Fruit fly (Drosophila melanogaster): ENCODE measurements around the gene Atg14.

The Atg14 gene

DNA sequence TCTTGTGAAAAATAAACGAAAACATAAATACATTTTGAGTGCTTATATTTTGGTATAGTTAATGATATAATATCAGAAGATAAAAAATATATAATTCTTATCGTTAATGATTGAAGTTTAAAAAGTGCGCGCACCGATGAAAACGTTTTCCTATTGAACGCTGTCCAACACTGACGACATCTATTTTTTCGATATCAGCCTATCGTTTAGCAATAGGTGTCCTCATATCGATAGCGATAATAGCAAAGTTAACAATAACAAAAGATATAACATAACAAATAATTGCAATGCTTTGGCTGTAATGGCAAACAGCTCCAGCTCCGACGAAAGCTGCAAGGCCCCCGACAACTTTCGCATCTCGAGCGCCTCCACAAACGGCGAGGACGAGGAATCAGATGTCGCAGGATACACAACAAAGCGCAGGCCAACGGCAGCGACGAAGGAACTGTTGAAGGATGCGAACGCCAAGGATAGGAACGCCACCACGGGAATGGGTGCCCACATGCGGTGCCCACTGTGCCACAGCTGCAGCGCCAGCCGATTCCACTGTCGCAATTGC lies at the start of gene Atg14:
TSS of gene Atg14 (plus strand) at position 225 of the 559 bp plus-strand sequence.
- TF ChIP-seq CG5204 (GFP tag; optimal IDR thresholded peaks at IDR 0.05), result no peak
- no peak for TF ChIP-seq toe (GFP tag; optimal IDR thresholded peaks at IDR 0.05)
- peak; percentile 57 for TF ChIP-seq CG7101 (tag; optimal IDR thresholded peaks at IDR 0.05)
- TF ChIP-seq bab1 (GFP tag; optimal IDR thresholded peaks at IDR 0.05), result peak; percentile 47
- peak; percentile 44 for TF ChIP-seq CG12768 (GFP tag; optimal IDR thresholded peaks at IDR 0.05)
- TF ChIP-seq Mnt (GFP tag; optimal IDR thresholded peaks at IDR 0.05), result peak; percentile 58
- TF ChIP-seq Hr96 (GFP tag; optimal IDR thresholded peaks at IDR 0.05), result peak; percentile 40
- TF ChIP-seq Crg-1 (GFP tag; optimal IDR thresholded peaks at IDR 0.05), result peak; percentile 40
- peak; percentile 37 for TF ChIP-seq cic (GFP tag; optimal IDR thresholded peaks at IDR 0.05)
- peak; percentile 34 for TF ChIP-seq CG14711 (tag; optimal IDR thresholded peaks at IDR 0.05)
- TF ChIP-seq CG1620 (GFP tag; optimal IDR thresholded peaks at IDR 0.05), result peak; percentile 12
- TF ChIP-seq pad (GFP tag; optimal IDR thresholded peaks at IDR 0.05), result peak; percentile 52
- TF ChIP-seq CG11617 (GFP tag; optimal IDR thresholded peaks at IDR 0.05), result no peak
- no peak for TF ChIP-seq ovo (GFP tag; optimal IDR thresholded peaks at IDR 0.05)
- TF ChIP-seq CG33017 (tag; optimal IDR thresholded peaks at IDR 0.05), result peak; percentile 12

DNA sequence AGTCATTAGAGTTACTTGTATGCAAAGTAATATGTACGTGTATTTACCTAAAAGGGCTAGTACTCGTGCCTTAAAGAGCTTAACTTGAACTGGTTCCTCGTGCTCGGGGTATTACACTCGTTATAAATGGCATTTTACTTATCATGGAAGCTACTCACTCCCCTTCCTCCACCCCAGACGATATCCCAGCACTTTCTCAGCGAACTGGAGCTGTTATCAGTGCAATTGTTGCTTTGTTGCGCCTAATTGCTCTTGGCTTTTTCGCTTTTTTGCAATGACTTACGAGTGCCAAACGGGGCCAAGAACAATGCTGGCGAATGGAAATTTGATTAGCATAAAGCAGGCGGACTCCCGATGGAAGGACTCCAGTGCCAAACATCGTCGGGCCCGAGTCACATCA lies 49.1 kb upstream of the Atg14 start:
- no peak for TF ChIP-seq CG11617 (GFP tag; optimal IDR thresholded peaks at IDR 0.05)
- TF ChIP-seq ovo (GFP tag; optimal IDR thresholded peaks at IDR 0.05), result no peak
- TF ChIP-seq kay (GFP tag; ENCODE audit: borderline replicate concordance), result no peak
- no peak for TF ChIP-seq Crg-1 (GFP tag; optimal IDR thresholded peaks at IDR 0.05)
- peak; percentile 2 for TF ChIP-seq CG33017 (tag; optimal IDR thresholded peaks at IDR 0.05)
- TF ChIP-seq CG12768 (GFP tag; optimal IDR thresholded peaks at IDR 0.05), result peak; percentile 1
- no peak for TF ChIP-seq CG7101 (tag; optimal IDR thresholded peaks at IDR 0.05)
- TF ChIP-seq Hr96 (GFP tag; optimal IDR thresholded peaks at IDR 0.05), result no peak
- peak; percentile 69 for TF ChIP-seq Mnt (GFP tag; optimal IDR thresholded peaks at IDR 0.05)
- TF ChIP-seq CG5204 (GFP tag; optimal IDR thresholded peaks at IDR 0.05), result no peak
- TF ChIP-seq tj (GFP tag; optimal IDR thresholded peaks at IDR 0.05), result no peak
- TF ChIP-seq toe (GFP tag; optimal IDR thresholded peaks at IDR 0.05), result no peak
- TF ChIP-seq CG14711 (tag; optimal IDR thresholded peaks at IDR 0.05), result no peak
- peak; percentile 28 for TF ChIP-seq cic (GFP tag; optimal IDR thresholded peaks at IDR 0.05)
- TF ChIP-seq CG7045 (GFP tag; optimal IDR thresholded peaks at IDR 0.05), result no peak
- TF ChIP-seq CG1620 (GFP tag; optimal IDR thresholded peaks at IDR 0.05), result no peak
- TF ChIP-seq cnc (optimal IDR thresholded peaks at IDR 0.05), result no peak
- no peak for TF ChIP-seq pad (GFP tag; optimal IDR thresholded peaks at IDR 0.05)
- TF ChIP-seq Clk (GFP tag; optimal IDR thresholded peaks at IDR 0.05), result no peak
- no peak for TF ChIP-seq bab1 (GFP tag; optimal IDR thresholded peaks at IDR 0.05)

DNA sequence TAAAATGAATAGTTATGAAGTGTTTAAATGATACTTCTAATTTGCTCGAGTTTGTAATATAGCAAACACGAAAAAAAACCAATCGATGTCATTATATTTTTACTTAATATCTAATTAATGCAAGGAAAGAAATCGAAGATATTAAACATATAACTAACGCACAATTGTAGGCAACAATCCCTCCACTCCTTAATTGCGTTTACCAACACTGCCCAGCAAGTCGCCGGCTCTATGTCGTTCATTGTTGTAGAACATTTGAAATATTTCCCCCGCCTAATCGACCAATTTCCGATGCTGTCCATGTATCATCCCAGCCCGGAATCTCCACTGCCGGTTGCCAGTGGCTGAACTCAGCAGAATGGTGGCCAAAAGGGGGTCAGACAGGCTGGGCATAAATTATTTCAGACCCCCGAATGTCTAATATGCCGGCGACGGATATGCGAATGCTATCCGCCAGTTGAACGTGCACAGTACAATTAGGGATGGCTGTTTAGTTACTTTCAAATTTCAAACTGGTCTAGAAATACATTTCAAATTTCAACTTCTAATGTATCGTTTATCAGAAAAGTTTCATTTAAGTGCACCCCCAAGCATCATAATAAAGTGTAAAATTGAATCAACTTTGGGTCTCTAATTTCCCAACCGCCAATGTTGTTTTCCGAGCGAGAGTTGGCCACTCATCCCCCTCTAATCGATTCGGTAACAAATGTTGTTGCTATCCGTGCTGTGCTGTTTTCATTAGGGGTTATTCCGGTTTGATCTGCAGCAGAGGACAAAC lies 47.6 kb upstream of the Atg14 start:
- no peak for TF ChIP-seq tj (GFP tag; optimal IDR thresholded peaks at IDR 0.05)
- no peak for TF ChIP-seq Clk (GFP tag; optimal IDR thresholded peaks at IDR 0.05)
- no peak for TF ChIP-seq CG7045 (GFP tag; optimal IDR thresholded peaks at IDR 0.05)
- TF ChIP-seq bab1 (GFP tag; optimal IDR thresholded peaks at IDR 0.05), result no peak
- no peak for TF ChIP-seq Crg-1 (GFP tag; optimal IDR thresholded peaks at IDR 0.05)
- TF ChIP-seq cic (GFP tag; optimal IDR thresholded peaks at IDR 0.05), result no peak
- TF ChIP-seq ovo (GFP tag; optimal IDR thresholded peaks at IDR 0.05), result no peak
- TF ChIP-seq cnc (optimal IDR thresholded peaks at IDR 0.05), result no peak
- TF ChIP-seq CG12768 (GFP tag; optimal IDR thresholded peaks at IDR 0.05), result no peak
- no peak for TF ChIP-seq Hr96 (GFP tag; optimal IDR thresholded peaks at IDR 0.05)
- no peak for TF ChIP-seq CG33017 (tag; optimal IDR thresholded peaks at IDR 0.05)

DNA sequence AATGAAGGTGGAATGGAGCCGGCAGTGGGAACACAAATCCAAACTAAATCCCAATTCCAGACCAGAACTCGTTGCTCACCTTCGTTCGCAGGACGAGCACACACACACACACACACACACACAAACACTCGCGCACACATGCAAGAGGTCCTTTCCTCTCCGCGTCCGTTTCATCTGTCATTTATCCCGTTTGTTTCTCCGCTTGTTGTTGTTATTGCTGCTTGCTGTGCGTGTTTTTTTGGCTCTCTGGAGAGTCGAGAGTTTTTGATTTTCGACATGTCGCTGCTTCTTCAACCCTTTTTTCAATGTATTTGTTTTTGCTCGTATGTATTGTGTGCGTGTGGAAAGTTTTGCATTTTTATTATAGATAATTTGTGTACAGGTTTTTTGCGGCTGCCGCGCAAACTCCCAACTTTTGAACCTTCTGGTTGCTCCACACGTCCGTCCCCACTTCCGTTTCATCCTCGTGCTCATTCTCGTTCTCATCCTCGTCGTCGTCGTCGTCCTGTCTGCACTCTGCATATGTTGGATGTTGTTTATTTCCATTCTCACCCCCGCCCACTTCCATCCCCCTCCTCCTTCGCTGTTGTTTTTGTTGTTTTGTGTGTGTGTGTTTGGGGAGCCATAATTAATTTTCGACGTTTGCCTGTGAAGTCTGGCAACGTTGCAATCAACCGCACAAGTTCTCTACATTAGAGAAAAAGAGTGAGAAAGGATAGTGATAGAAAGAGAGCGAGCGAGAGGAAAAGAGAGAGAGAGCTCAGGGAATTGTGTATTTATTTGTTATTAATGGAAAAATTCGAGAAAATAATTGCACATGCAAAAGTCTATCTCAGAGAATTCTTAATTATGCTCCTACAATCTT lies 46.8 kb upstream of the Atg14 start:
- no peak for TF ChIP-seq pad (GFP tag; optimal IDR thresholded peaks at IDR 0.05)
- TF ChIP-seq cic (GFP tag; optimal IDR thresholded peaks at IDR 0.05), result no peak
- TF ChIP-seq cnc (optimal IDR thresholded peaks at IDR 0.05), result no peak
- no peak for TF ChIP-seq CG1620 (GFP tag; optimal IDR thresholded peaks at IDR 0.05)
- no peak for TF ChIP-seq kay (GFP tag; ENCODE audit: borderline replicate concordance)
- TF ChIP-seq CG14711 (tag; optimal IDR thresholded peaks at IDR 0.05), result no peak
- TF ChIP-seq bab1 (GFP tag; optimal IDR thresholded peaks at IDR 0.05), result no peak
- TF ChIP-seq ovo (GFP tag; optimal IDR thresholded peaks at IDR 0.05), result no peak
- no peak for TF ChIP-seq CG33017 (tag; optimal IDR thresholded peaks at IDR 0.05)
- TF ChIP-seq Clk (GFP tag; optimal IDR thresholded peaks at IDR 0.05), result no peak
- TF ChIP-seq Mnt (GFP tag; optimal IDR thresholded peaks at IDR 0.05), result no peak
- no peak for TF ChIP-seq tj (GFP tag; optimal IDR thresholded peaks at IDR 0.05)
- no peak for TF ChIP-seq CG7101 (tag; optimal IDR thresholded peaks at IDR 0.05)
- TF ChIP-seq toe (GFP tag; optimal IDR thresholded peaks at IDR 0.05), result no peak
- no peak for TF ChIP-seq CG7045 (GFP tag; optimal IDR thresholded peaks at IDR 0.05)
- TF ChIP-seq Crg-1 (GFP tag; optimal IDR thresholded peaks at IDR 0.05), result no peak

DNA sequence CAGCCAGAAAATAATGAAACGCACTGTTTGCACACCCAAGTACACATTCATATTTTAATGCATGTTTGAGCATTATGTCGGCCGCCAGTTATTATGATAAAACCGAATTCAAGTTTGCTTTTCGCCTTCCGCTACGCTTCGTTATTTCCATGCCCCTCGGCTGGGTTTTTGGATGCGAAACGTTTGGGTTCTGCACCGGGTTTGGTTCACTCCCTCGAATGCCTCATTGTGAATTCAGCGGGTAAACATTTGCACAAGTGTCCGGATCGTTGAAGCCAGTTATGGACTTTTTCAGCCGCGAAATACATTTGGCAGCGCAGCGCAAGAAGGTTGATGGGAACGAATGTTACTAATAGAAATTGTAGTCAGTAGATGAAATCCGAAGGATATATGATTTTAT lies 45.0 kb upstream of the Atg14 start:
- no peak for TF ChIP-seq ovo (GFP tag; optimal IDR thresholded peaks at IDR 0.05)
- TF ChIP-seq cic (GFP tag; optimal IDR thresholded peaks at IDR 0.05), result no peak
- TF ChIP-seq Hr96 (GFP tag; optimal IDR thresholded peaks at IDR 0.05), result no peak
- TF ChIP-seq CG33017 (tag; optimal IDR thresholded peaks at IDR 0.05), result no peak
- no peak for TF ChIP-seq pad (GFP tag; optimal IDR thresholded peaks at IDR 0.05)
- TF ChIP-seq Crg-1 (GFP tag; optimal IDR thresholded peaks at IDR 0.05), result no peak
- TF ChIP-seq CG14711 (tag; optimal IDR thresholded peaks at IDR 0.05), result no peak
- TF ChIP-seq CG12768 (GFP tag; optimal IDR thresholded peaks at IDR 0.05), result no peak
- no peak for TF ChIP-seq CG1620 (GFP tag; optimal IDR thresholded peaks at IDR 0.05)
- TF ChIP-seq CG11617 (GFP tag; optimal IDR thresholded peaks at IDR 0.05), result no peak
- no peak for TF ChIP-seq toe (GFP tag; optimal IDR thresholded peaks at IDR 0.05)
- no peak for TF ChIP-seq CG7101 (tag; optimal IDR thresholded peaks at IDR 0.05)
- TF ChIP-seq CG5204 (GFP tag; optimal IDR thresholded peaks at IDR 0.05), result no peak
- no peak for TF ChIP-seq bab1 (GFP tag; optimal IDR thresholded peaks at IDR 0.05)
- TF ChIP-seq Mnt (GFP tag; optimal IDR thresholded peaks at IDR 0.05), result no peak
- TF ChIP-seq Clk (GFP tag; optimal IDR thresholded peaks at IDR 0.05), result no peak
- TF ChIP-seq cnc (optimal IDR thresholded peaks at IDR 0.05), result no peak

All from whole organism, adult.